In the genomic region with DNA sequence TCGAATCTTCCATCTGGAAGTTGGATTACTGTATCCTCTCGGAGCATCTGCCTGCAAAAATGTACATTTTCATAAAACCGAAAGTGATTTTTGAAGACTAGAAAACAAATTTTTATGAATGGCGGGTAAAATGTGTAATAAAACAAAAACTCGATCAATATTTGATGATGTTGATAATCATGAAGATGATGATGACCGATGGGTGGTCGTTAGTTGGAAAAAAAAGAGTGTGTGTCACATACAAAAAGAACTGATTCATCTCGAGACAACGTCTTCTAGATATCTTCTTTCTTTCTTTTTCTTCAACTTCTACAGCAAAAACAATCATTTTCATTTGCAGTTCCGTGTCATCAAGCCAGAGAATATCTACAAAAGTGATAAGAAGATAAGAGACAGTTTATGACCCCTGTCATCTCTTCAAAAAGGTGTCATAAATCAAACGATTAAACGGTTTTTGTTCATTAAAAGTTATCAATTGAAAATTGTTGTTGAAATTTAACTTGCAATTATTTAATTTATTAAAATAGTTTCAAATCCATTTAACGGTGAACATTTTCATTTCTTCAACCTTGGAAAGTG, we compare ENCODE assay signal across 3 worm cellular contexts.
TF ChIP-seq lines count a peak whose summit lies in the region.

bcc-1 (minus strand) TSS at position 51 of the 579 bp plus-strand sequence.

TF ChIP-seq in whole organism, L1 larva, 84 proteins besides CTCF, POLR2A, EP300 and RAD21 (continued from another document):
- TF ChIP-seq blmp-1 (tag; optimal IDR thresholded peaks at IDR 0.05; lab: Kevin White, UChicago) (peak; percentile 54), dsc-1 (tag; optimal IDR thresholded peaks at IDR 0.05; lab: Kevin White, UChicago) (no peak), ceh-63 (GFP tag; optimal IDR thresholded peaks at IDR 0.05; lab: Kevin White, UChicago) (no peak), irx-1 (tag; optimal IDR thresholded peaks at IDR 0.05; lab: Kevin White, UChicago) (no peak), sup-37 (GFP tag; optimal IDR thresholded peaks at IDR 0.05; lab: Kevin White, UChicago) (no peak), lir-3 (tag; optimal IDR thresholded peaks at IDR 0.05; lab: Kevin White, UChicago; ENCODE audit: poor library complexity) (no peak), ceh-88 (GFP tag; IDR thresholded peaks at IDR 0.05; lab: Robert Waterston, UW) (no peak), C04F5.9 (tag; optimal IDR thresholded peaks at IDR 0.05; lab: Kevin White, UChicago) (no peak), ztf-11 (tag; optimal IDR thresholded peaks at IDR 0.05; lab: Kevin White, UChicago) (no peak), F16B12.6 (tag; optimal IDR thresholded peaks at IDR 0.05; lab: Kevin White, UChicago) (no peak), lin-39 (tag; optimal IDR thresholded peaks at IDR 0.05; lab: Kevin White, UChicago) (no peak), snu-23 (GFP tag; optimal IDR thresholded peaks at IDR 0.05; lab: Kevin White, UChicago) (peak; percentile 32), fos-1 (tag; optimal IDR thresholded peaks at IDR 0.05; lab: Kevin White, UChicago) (no peak), swsn-7 (tag; optimal IDR thresholded peaks at IDR 0.05; lab: Kevin White, UChicago) (no peak), unc-62 (GFP tag; optimal IDR thresholded peaks at IDR 0.05; lab: Kevin White, UChicago) (no peak), nhr-19 (GFP tag; conservative IDR thresholded peaks at IDR 0.05; lab: Robert Waterston, UW) (no peak), unc-130 (tag; optimal IDR thresholded peaks at IDR 0.05; lab: Kevin White, UChicago) (no peak), dpl-1 (GFP tag; optimal IDR thresholded peaks at IDR 0.05; lab: Kevin White, UChicago) (no peak), lin-14 (GFP tag; optimal IDR thresholded peaks at IDR 0.05; lab: Kevin White, UChicago) (no peak), efl-1 (optimal IDR thresholded peaks at IDR 0.05; lab: Kevin White, UChicago) (no peak), efl-1 (GFP tag; optimal IDR thresholded peaks at IDR 0.05 in 1 of 2; lab: Kevin White, UChicago) (no peak), ceh-82 (tag; optimal IDR thresholded peaks at IDR 0.05; lab: Kevin White, UChicago) (no peak), elt-2 (tag; optimal IDR thresholded peaks at IDR 0.05; lab: Kevin White, UChicago) (no peak), fkh-4 (tag; optimal IDR thresholded peaks at IDR 0.05; lab: Kevin White, UChicago; ENCODE audit: borderline replicate concordance) (no peak), zag-1 (tag; optimal IDR thresholded peaks at IDR 0.05; lab: Kevin White, UChicago) (no peak), elt-3 (tag; optimal IDR thresholded peaks at IDR 0.05; lab: Kevin White, UChicago) (peak in 5 of 6 experiments; percentile 31 to 95 (median 81)), nhr-20 (tag; optimal IDR thresholded peaks at IDR 0.05; lab: Kevin White, UChicago) (peak; percentile 51), mep-1 (tag; optimal IDR thresholded peaks at IDR 0.05; lab: Kevin White, UChicago) (no peak), efl-3 (GFP tag; optimal IDR thresholded peaks at IDR 0.05; lab: Kevin White, UChicago) (no peak), tbx-2 (tag; optimal IDR thresholded peaks at IDR 0.05; lab: Kevin White, UChicago) (no peak), nhr-71 (tag; optimal IDR thresholded peaks at IDR 0.05; lab: Kevin White, UChicago) (peak; percentile 31), pag-3 (tag; optimal IDR thresholded peaks at IDR 0.05; lab: Kevin White, UChicago; ENCODE audit: borderline replicate concordance, insufficient read depth) (no peak), lin-35 (GFP tag; optimal IDR thresholded peaks at IDR 0.05; lab: Kevin White, UChicago) (peak in 1 of 2 experiments; percentile 34), aha-1 (tag; optimal IDR thresholded peaks at IDR 0.05; lab: Kevin White, UChicago) (no peak), jun-1 (tag; optimal IDR thresholded peaks at IDR 0.05; lab: Kevin White, UChicago) (no peak), unc-30 (tag; optimal IDR thresholded peaks at IDR 0.05; lab: Kevin White, UChicago) (no peak)

TF ChIP-seq in whole organism, L3 larva, 47 proteins besides CTCF, POLR2A, EP300 and RAD21 (continued from another document):
- TF ChIP-seq nhr-43 (tag; optimal IDR thresholded peaks at IDR 0.05; lab: Kevin White, UChicago; ENCODE audit: poor library complexity, severe bottlenecking) (peak; percentile 0), nhr-237 (tag; optimal IDR thresholded peaks at IDR 0.05; lab: Kevin White, UChicago) (no peak), egl-27 (tag; optimal IDR thresholded peaks at IDR 0.05; lab: Kevin White, UChicago) (peak; percentile 1), unc-39 (tag; optimal IDR thresholded peaks at IDR 0.05; lab: Kevin White, UChicago) (no peak), ceh-28 (tag; optimal IDR thresholded peaks at IDR 0.05; lab: Kevin White, UChicago) (peak; percentile 19), ceh-16 (tag; optimal IDR thresholded peaks at IDR 0.05; lab: Kevin White, UChicago) (no peak), R02D3.7 (tag; optimal IDR thresholded peaks at IDR 0.05; lab: Kevin White, UChicago) (no peak), ztf-4 (tag; optimal IDR thresholded peaks at IDR 0.05; lab: Kevin White, UChicago) (no peak), ceh-9 (tag; optimal IDR thresholded peaks at IDR 0.05; lab: Kevin White, UChicago) (no peak), lin-15B (tag; optimal IDR thresholded peaks at IDR 0.05; lab: Kevin White, UChicago) (no peak)
TF ChIP-seq in whole organism, L3 larva: peak in this region for 6.

TF ChIP-seq in whole organism, L4 larva, 104 proteins besides CTCF, POLR2A, EP300 and RAD21 (continued from another document):
- peak in 1 of 2 experiments; percentile 98 for TF ChIP-seq unc-62 (GFP tag; optimal IDR thresholded peaks at IDR 0.05 in 1 of 2; lab: Kevin White, UChicago)
- TF ChIP-seq unc-62 (tag; optimal IDR thresholded peaks at IDR 0.05; lab: Kevin White, UChicago): no peak
- TF ChIP-seq set-16 (GFP tag; IDR thresholded peaks at IDR 0.05; lab: Robert Waterston, UW): no peak
- TF ChIP-seq dmd-8 (GFP tag; IDR thresholded peaks at IDR 0.05; lab: Robert Waterston, UW): no peak
- TF ChIP-seq gei-8 (GFP tag; optimal IDR thresholded peaks at IDR 0.05; lab: Kevin White, UChicago): no peak
- no peak for TF ChIP-seq mep-1 (tag; optimal IDR thresholded peaks at IDR 0.05; lab: Kevin White, UChicago)
- peak; percentile 43 for TF ChIP-seq hlh-30 (tag; optimal IDR thresholded peaks at IDR 0.05; lab: Kevin White, UChicago; ENCODE audit: insufficient read depth)
